Fruit fly (Drosophila melanogaster): ENCODE results near the gene BORCS6.

The BORCS6 gene

dm6 chr3L:591370-591769 is 50.7 kb downstream of the BORCS6 start:
- TF ChIP-seq usp (GFP tag; optimal IDR thresholded peaks at IDR 0.05) (no peak), psq (optimal IDR thresholded peaks at IDR 0.05) (no peak), EcR (GFP tag; optimal IDR thresholded peaks at IDR 0.05) (no peak), Dll (optimal IDR thresholded peaks at IDR 0.05) (no peak), CG8478 (optimal IDR thresholded peaks at IDR 0.05) (no peak), pan (optimal IDR thresholded peaks at IDR 0.05) (no peak)

Measured in whole organism.